Fruit fly (Drosophila melanogaster) whole organism, prepupa: ENCODE measurements around the gene CG12713.

Experiments
- Hr39 ChIP-seq: fragments of 200-800 bp; sonication (Bioruptor generic); optimal IDR thresholded peaks from 2 replicates; lab custom pipeline; 2016; ENCODE audit warnings: missing biosample characterization, missing genetic modification characterization
- Met ChIP-seq: fragments of 200-800 bp; sonication (Bioruptor generic); optimal IDR thresholded peaks from 3 replicates; lab custom pipeline; 2016; ENCODE audit warnings: missing biosample characterization, missing genetic modification characterization
- acj6 ChIP-seq: fragments of 200-800 bp; sonication (Bioruptor generic); optimal IDR thresholded peaks from 3 replicates; lab custom pipeline; 2016; ENCODE audit warnings: missing biosample characterization, missing genetic modification characterization
- net ChIP-seq: fragments of 200-800 bp; sonication (Bioruptor generic); optimal IDR thresholded peaks from 3 replicates; lab custom pipeline; 2016; ENCODE audit warnings: missing biosample characterization, missing genetic modification characterization

dm6 chr3L:15808667-15809066 lies 23.6 kb upstream of the CG12713 start:
- no peak for TF ChIP-seq Met
- TF ChIP-seq net (GFP tag; lab: Kevin White, UChicago) = no peak
- no peak for TF ChIP-seq Hr39
- TF ChIP-seq acj6 = no peak
